Fruit fly (Drosophila melanogaster) whole organism, embryonic: ENCODE data around the gene alpha-Est3.
A peak's percentile ranks its signal among the peaks of the same experiment; 100 is the strongest.

Source experiments
- Ada2b ChIP-seq: fragments of 200-800 bp; sonication (Bioruptor generic); IDR thresholded peaks from 2 replicates; pipeline ENCODE4 v1.3.6; 2022; ENCODE audit warnings: missing biosample characterization, missing genetic modification characterization
- Adf1 ChIP-seq: fragments of 200-800 bp; sonication (Bioruptor generic); IDR thresholded peaks from 2 replicates; pipeline ENCODE4 v1.3.6; 2022; ENCODE audit warnings: missing biosample characterization, missing genetic modification characterization
- BEAF-32 ChIP-seq: fragments of 200-800 bp; sonication (Bioruptor generic); optimal IDR thresholded peaks from 3 replicates; lab custom pipeline; 2017; ENCODE audit warnings: missing biosample characterization, missing genetic modification characterization, mild to moderate bottlenecking, moderate library complexity, missing genetic modification reagents
- Bteb2 ChIP-seq: fragments of 200-800 bp; sonication (Bioruptor generic); optimal IDR thresholded peaks from 2 replicates; lab custom pipeline; 2016; ENCODE audit warnings: missing biosample characterization, missing genetic modification characterization
- CG1024 ChIP-seq: fragments of 200-800 bp; sonication (Bioruptor generic); IDR thresholded peaks from 2 replicates; pipeline ENCODE4 v1.3.6; 2022; ENCODE audit warnings: missing biosample characterization, missing genetic modification characterization
- CG10366 ChIP-seq: fragments of 200-800 bp; sonication (Bioruptor generic); IDR thresholded peaks from 2 replicates; pipeline ENCODE4 v1.3.6; 2022; ENCODE audit warnings: missing biosample characterization, missing genetic modification characterization
- CG10462 ChIP-seq: fragments of 200-800 bp; sonication (Bioruptor generic); optimal IDR thresholded peaks from 2 replicates; lab custom pipeline; 2016; ENCODE audit warnings: missing biosample characterization, missing genetic modification characterization
- CG11093 ChIP-seq: fragments of 200-800 bp; sonication (Bioruptor generic); IDR thresholded peaks from 3 replicates; pipeline ENCODE4 v1.3.6; 2022; ENCODE audit warnings: missing biosample characterization, missing genetic modification characterization
- CG12104 ChIP-seq: fragments of 200-800 bp; sonication (Bioruptor generic); optimal IDR thresholded peaks from 3 replicates; lab custom pipeline; 2016; ENCODE audit warnings: missing biosample characterization, missing genetic modification characterization
- CG12155 ChIP-seq: fragments of 200-800 bp; sonication (Bioruptor generic); optimal IDR thresholded peaks from 3 replicates; lab custom pipeline; 2016; ENCODE audit warnings: missing biosample characterization, missing genetic modification characterization
- CG13424 ChIP-seq: fragments of 200-800 bp; sonication (Bioruptor generic); optimal IDR thresholded peaks from 2 replicates; lab custom pipeline; 2019; ENCODE audit warnings: missing biosample characterization, mild to moderate bottlenecking, missing genetic modification characterization, moderate library complexity
- CG13894 ChIP-seq: fragments of 200-800 bp; sonication (Bioruptor generic); optimal IDR thresholded peaks from 3 replicates; lab custom pipeline; 2018; ENCODE audit warnings: missing biosample characterization, mild to moderate bottlenecking, missing genetic modification characterization, moderate library complexity
- CG15269 ChIP-seq: fragments of 200-800 bp; sonication (Bioruptor generic); optimal IDR thresholded peaks from 2 replicates; lab custom pipeline; 2018; ENCODE audit warnings: missing biosample characterization, mild to moderate bottlenecking, missing genetic modification characterization, moderate library complexity
- CG15601 ChIP-seq: fragments of 200-800 bp; sonication (Bioruptor generic); optimal IDR thresholded peaks from 3 replicates; lab custom pipeline; 2019; ENCODE audit warnings: missing biosample characterization, mild to moderate bottlenecking, missing genetic modification characterization, moderate library complexity
- CG18262 ChIP-seq: fragments of 200-800 bp; optimal IDR thresholded peaks from 3 replicates; lab custom pipeline; 2019; ENCODE audit warnings: missing biosample characterization, mild to moderate bottlenecking, missing genetic modification characterization, moderate library complexity
- CG2116 ChIP-seq: fragments of 200-800 bp; sonication (Bioruptor generic); optimal IDR thresholded peaks from 3 replicates; lab custom pipeline; 2018; ENCODE audit warnings: missing biosample characterization, mild to moderate bottlenecking, missing genetic modification characterization
- CG2889 ChIP-seq: fragments of 200-800 bp; sonication (Bioruptor generic); IDR thresholded peaks from 3 replicates; pipeline ENCODE4 v1.3.6; 2022; ENCODE audit warnings: missing biosample characterization, missing genetic modification characterization
- CG32767 ChIP-seq: fragments of 200-800 bp; sonication (Bioruptor generic); IDR thresholded peaks from 2 replicates; pipeline ENCODE4 v1.3.6; 2022; ENCODE audit warnings: missing biosample characterization, missing genetic modification characterization
- CG3847 ChIP-seq: fragments of 200-800 bp; sonication (Bioruptor generic); IDR thresholded peaks from 2 replicates; pipeline ENCODE4 v1.3.6; 2022; ENCODE audit warnings: missing biosample characterization, missing genetic modification characterization
- CG6272 ChIP-seq: fragments of 200-800 bp; sonication (Bioruptor generic); IDR thresholded peaks from 2 replicates; pipeline ENCODE4 v1.3.6; 2022; ENCODE audit warnings: missing biosample characterization, missing genetic modification characterization
- CG7839 ChIP-seq: fragments of 200-800 bp; sonication (Bioruptor generic); optimal IDR thresholded peaks from 3 replicates; lab custom pipeline; 2018; ENCODE audit warnings: missing biosample characterization, mild to moderate bottlenecking, missing genetic modification characterization, moderate library complexity
- CG9817 ChIP-seq: fragments of 200-800 bp; sonication (Bioruptor generic); optimal IDR thresholded peaks from 2 replicates; lab custom pipeline; 2018; ENCODE audit warnings: missing biosample characterization, mild to moderate bottlenecking, missing genetic modification characterization, moderate library complexity
- Fer3 ChIP-seq: fragments of 200-800 bp; sonication (Bioruptor generic); optimal IDR thresholded peaks from 2 replicates; lab custom pipeline; 2018; ENCODE audit warnings: missing biosample characterization, mild to moderate bottlenecking, missing genetic modification characterization, moderate library complexity
- Gsc ChIP-seq: fragments of 200-800 bp; sonication (Bioruptor generic); IDR thresholded peaks from 2 replicates; pipeline ENCODE4 v1.3.6; 2022; ENCODE audit warnings: missing biosample characterization, missing genetic modification characterization
- Hand ChIP-seq: fragments of 200-800 bp; sonication (Bioruptor generic); optimal IDR thresholded peaks from 2 replicates; lab custom pipeline; 2017; ENCODE audit warnings: mild to moderate bottlenecking, missing biosample characterization, missing genetic modification reagents, missing genetic modification characterization
- Hr3 ChIP-seq: fragments of 200-800 bp; sonication (Bioruptor generic); optimal IDR thresholded peaks from 3 replicates; lab custom pipeline; 2016; ENCODE audit warnings: missing biosample characterization, missing genetic modification characterization
- Hr51 ChIP-seq, 2 experiments: fragments of 200-800 bp; sonication (Bioruptor generic); optimal IDR thresholded peaks; 2 replicates in 1 of 2; 3 replicates in 1 of 2; lab custom pipeline; 2016 to 2018; ENCODE audit warnings: missing biosample characterization in 2 of 2, missing genetic modification characterization in 2 of 2, mild to moderate bottlenecking in 1 of 2, moderate library complexity in 1 of 2
- Kr ChIP-seq: fragments of 200-800 bp; sonication (Bioruptor generic); optimal IDR thresholded peaks from 2 replicates; lab custom pipeline; 2017; ENCODE audit warnings: missing biosample characterization, mild to moderate bottlenecking, missing genetic modification characterization
- Lim3 ChIP-seq: fragments of 200-800 bp; sonication (Bioruptor generic); IDR thresholded peaks from 2 replicates; pipeline ENCODE4 v1.3.6; 2022; ENCODE audit warnings: missing biosample characterization, missing genetic modification characterization
- Nf-YA ChIP-seq: fragments of 200-800 bp; sonication (Bioruptor generic); IDR thresholded peaks from 2 replicates; pipeline ENCODE4 v1.3.6; 2022; ENCODE audit warnings: missing biosample characterization, missing genetic modification characterization
- Oli ChIP-seq: fragments of 200-800 bp; sonication (Bioruptor generic); optimal IDR thresholded peaks from 2 replicates; lab custom pipeline; 2018; ENCODE audit warnings: missing biosample characterization, mild to moderate bottlenecking, missing genetic modification characterization, moderate library complexity
- Sry-δ ChIP-seq: fragments of 200-800 bp; sonication (Bioruptor generic); optimal IDR thresholded peaks from 2 replicates; lab custom pipeline; 2016; ENCODE audit warnings: missing biosample characterization, missing genetic modification characterization
- Stat92E ChIP-seq, 3 experiments: fragments of >200 bp in 2 of 3; fragments of 200-800 bp in 1 of 3; sonication (Bioruptor generic) in 1 of 3; optimal IDR thresholded peaks; 2 replicates each; lab custom pipeline; 2017 to 2019; ENCODE audit warnings: missing biosample characterization in 3 of 3, missing genetic modification characterization in 3 of 3, mild to moderate bottlenecking in 1 of 3, moderate library complexity in 1 of 3
- al ChIP-seq: fragments of 200-800 bp; sonication (Bioruptor generic); IDR thresholded peaks from 2 replicates; pipeline ENCODE4 v1.3.6; 2022; ENCODE audit warnings: missing biosample characterization, missing genetic modification characterization
- caup ChIP-seq: fragments of 200-800 bp; sonication (Bioruptor generic); optimal IDR thresholded peaks from 3 replicates; lab custom pipeline; 2017; ENCODE audit warnings: missing biosample characterization, mild to moderate bottlenecking, missing genetic modification characterization, moderate library complexity; ENCODE audit not compliant: severe bottlenecking
- dan ChIP-seq: fragments of 200-800 bp; sonication (Bioruptor generic); IDR thresholded peaks from 2 replicates; pipeline ENCODE4 v1.3.6; 2022; ENCODE audit warnings: missing biosample characterization, missing genetic modification characterization
- dmrt11E ChIP-seq: fragments of 200-800 bp; sonication (Bioruptor generic); optimal IDR thresholded peaks from 3 replicates; lab custom pipeline; 2018; ENCODE audit warnings: missing biosample characterization, mild to moderate bottlenecking, missing genetic modification characterization, moderate library complexity
- dmrt99B ChIP-seq: fragments of 200-800 bp; sonication (Bioruptor generic); optimal IDR thresholded peaks from 2 replicates; lab custom pipeline; 2018; ENCODE audit warnings: missing biosample characterization, mild to moderate bottlenecking, missing genetic modification characterization, moderate library complexity
- dysf ChIP-seq: fragments of 200-800 bp; sonication (Bioruptor generic); IDR thresholded peaks from 3 replicates; pipeline ENCODE4 v1.3.6; 2022; ENCODE audit warnings: missing biosample characterization, missing genetic modification characterization
- emc ChIP-seq: fragments of 200-800 bp; sonication (Bioruptor generic); optimal IDR thresholded peaks from 2 replicates; lab custom pipeline; 2016; ENCODE audit warnings: missing biosample characterization, missing genetic modification characterization
- esg ChIP-seq: fragments of 200-800 bp; sonication (Bioruptor generic); conservative IDR thresholded peaks from 2 replicates; pipeline ENCODE4 v1.3.6; 2022; ENCODE audit warnings: missing biosample characterization, missing genetic modification characterization
- fd3F ChIP-seq: fragments of 200-800 bp; sonication (Bioruptor generic); optimal IDR thresholded peaks from 2 replicates; lab custom pipeline; 2018; ENCODE audit warnings: missing biosample characterization, mild to moderate bottlenecking, missing genetic modification characterization, moderate library complexity
- gfzf ChIP-seq: fragments of 200-800 bp; sonication (Bioruptor generic); optimal IDR thresholded peaks from 2 replicates; lab custom pipeline; 2016; ENCODE audit warnings: missing biosample characterization, mild to moderate bottlenecking, missing genetic modification characterization, moderate library complexity
- gt ChIP-seq: fragments of 200-800 bp; sonication (Bioruptor generic); IDR thresholded peaks from 2 replicates; pipeline ENCODE4 v1.3.6; 2022; ENCODE audit warnings: missing biosample characterization, missing genetic modification characterization
- ind ChIP-seq: fragments of 200-800 bp; sonication (Bioruptor generic); optimal IDR thresholded peaks from 3 replicates; lab custom pipeline; 2016; ENCODE audit warnings: missing biosample characterization, missing genetic modification characterization
- pan ChIP-seq, 4 experiments: fragments of >200 bp in 3 of 4; fragments of 200-800 bp in 1 of 4; sonication (Bioruptor generic) in 1 of 4; optimal IDR thresholded peaks in 3 of 4; IDR thresholded peaks in 1 of 4; 2 replicates each; pipeline versions ENCODE4 v1.3.6 to Lab custom; 2017 to 2022; ENCODE audit warnings: missing biosample characterization in 2 of 4, missing genetic modification characterization in 2 of 4, mixed read lengths in 1 of 4
- ranshi ChIP-seq: fragments of 200-800 bp; sonication (Bioruptor generic); IDR thresholded peaks from 2 replicates; pipeline ENCODE4 v1.3.6; 2022; ENCODE audit warnings: missing biosample characterization, missing genetic modification characterization
- stc ChIP-seq: fragments of 200-800 bp; sonication (Bioruptor generic); IDR thresholded peaks from 2 replicates; pipeline ENCODE4 v1.3.6; 2022; ENCODE audit warnings: missing biosample characterization, missing genetic modification characterization
- wek ChIP-seq: fragments of 200-800 bp; sonication (Bioruptor generic); optimal IDR thresholded peaks from 3 replicates; lab custom pipeline; 2018; ENCODE audit warnings: missing biosample characterization, mild to moderate bottlenecking, missing genetic modification characterization, moderate library complexity

Gene alpha-Est3

DNA sequence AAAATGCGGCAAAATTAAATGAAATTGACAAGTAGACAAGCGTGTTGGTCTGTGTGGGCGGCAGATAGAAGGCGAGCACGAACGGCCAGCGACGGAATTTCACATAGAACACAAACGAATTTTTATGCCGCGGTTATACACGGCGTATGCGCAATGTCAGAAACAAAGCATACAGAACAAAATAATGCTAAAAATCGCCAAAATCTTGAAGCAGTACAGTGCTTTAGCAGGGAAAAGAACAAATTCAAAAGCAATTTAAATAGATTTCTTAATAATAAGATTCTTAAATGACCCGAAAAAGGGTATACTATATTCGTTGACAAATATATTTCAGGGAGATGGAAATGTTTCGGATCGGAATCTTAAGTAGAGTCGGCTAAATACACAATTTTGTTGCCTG, 40.9 kb downstream of the alpha-Est3 start (continued):
- no peak for TF ChIP-seq CG15601
- TF ChIP-seq caup (GFP tag; lab: Kevin White, UChicago), result no peak
- no peak for TF ChIP-seq dan (GFP tag; lab: Robert Waterston, UW)
- TF ChIP-seq Oli, result peak; percentile 22
- TF ChIP-seq al (GFP tag; lab: Robert Waterston, UW), result peak; percentile 44; the same call in 1 of the 2 replicates
- no peak for TF ChIP-seq stc (GFP tag; lab: Robert Waterston, UW)
- peak; percentile 14 for TF ChIP-seq CG13424 (tag; lab: Kevin White, UChicago)
- peak; percentile 9 for TF ChIP-seq Fer3
- no peak for TF ChIP-seq Lim3 (GFP tag; lab: Robert Waterston, UW)
- TF ChIP-seq CG13894, result peak; percentile 40
- TF ChIP-seq dmrt99B (tag; lab: Kevin White, UChicago), result peak; percentile 15
- peak; percentile 43; the same call in 1 of the 2 replicates for TF ChIP-seq Ada2b (GFP tag; lab: Robert Waterston, UW)
- no peak for TF ChIP-seq gt (GFP tag; lab: Robert Waterston, UW)
- peak; percentile 15 for TF ChIP-seq CG9817 (tag; lab: Kevin White, UChicago)
- no peak for TF ChIP-seq Sry-δ
- TF ChIP-seq CG18262, result no peak
- no peak for TF ChIP-seq pan (optimal IDR thresholded peaks at IDR 0.05; lab: Kevin White, UChicago)
- peak in 1 of 2 experiments; percentile 32 for TF ChIP-seq pan (GFP tag; optimal IDR thresholded peaks at IDR 0.05 in 1 of 2, IDR thresholded peaks at IDR 0.05 in 1 of 2)
- 0 out of 2 replicates have a peak, but pooled peaks have one; percentile 20 for TF ChIP-seq esg (GFP tag; lab: Robert Waterston, UW)
- TF ChIP-seq wek (GFP tag; lab: Kevin White, UChicago), result no peak
- peak; percentile 36 for TF ChIP-seq ind (GFP tag; lab: Kevin White, UChicago)
- TF ChIP-seq CG32767, result 0 out of 2 replicates have a peak, but pooled peaks have one; percentile 40
- 0 out of 2 replicates have a peak, but pooled peaks have one; percentile 14 for TF ChIP-seq ranshi (GFP tag; lab: Robert Waterston, UW)
- TF ChIP-seq CG12104 (GFP tag; lab: Kevin White, UChicago), result no peak
- no peak for TF ChIP-seq Gsc (GFP tag; lab: Robert Waterston, UW)
- peak; percentile 18; the same call in 1 of the 2 replicates for TF ChIP-seq Adf1 (GFP tag; lab: Robert Waterston, UW)
- peak; percentile 37 for TF ChIP-seq fd3F (GFP tag; lab: Kevin White, UChicago)
- TF ChIP-seq CG7839, result peak; percentile 49
- TF ChIP-seq dmrt11E (tag; lab: Kevin White, UChicago), result no peak
- TF ChIP-seq CG11093, result no peak
- TF ChIP-seq CG2116 (GFP tag; lab: Kevin White, UChicago), result no peak
- no peak for TF ChIP-seq BEAF-32 (GFP tag; lab: Kevin White, UChicago)
- TF ChIP-seq CG6272, result 0 out of 2 replicates have a peak, but pooled peaks have one; percentile 12
- TF ChIP-seq CG1024, result no peak
- no peak for TF ChIP-seq gfzf (GFP tag; lab: Kevin White, UChicago)
- no peak for TF ChIP-seq emc (GFP tag; lab: Kevin White, UChicago)
- peak; percentile 51 for TF ChIP-seq CG10366 (GFP tag; lab: Robert Waterston, UW)
- TF ChIP-seq Bteb2 (GFP tag; lab: Kevin White, UChicago), result peak; percentile 22
- no peak for TF ChIP-seq CG10462
- TF ChIP-seq dysf (GFP tag; lab: Robert Waterston, UW), result peak; percentile 30; the same call in 1 of the 3 replicates
- TF ChIP-seq CG2889 (GFP tag; lab: Robert Waterston, UW), result 0 out of 3 replicates have a peak, but pooled peaks have one; percentile 44
- peak; percentile 44 for TF ChIP-seq CG3847 (GFP tag; lab: Robert Waterston, UW)
- TF ChIP-seq Kr (GFP tag; lab: Kevin White, UChicago), result no peak
- TF ChIP-seq Nf-YA, result 0 out of 2 replicates have a peak, but pooled peaks have one; percentile 9
- TF ChIP-seq Hr51 (GFP tag; optimal IDR thresholded peaks at IDR 0.05; lab: Kevin White, UChicago), result peak in 1 of 2 experiments; percentile 54
- TF ChIP-seq Stat92E (GFP tag; optimal IDR thresholded peaks at IDR 0.05; lab: Kevin White, UChicago), result no peak
- no peak for TF ChIP-seq Hand (GFP tag; lab: Kevin White, UChicago)
- TF ChIP-seq CG12155 (GFP tag; lab: Kevin White, UChicago), result peak; percentile 42
- TF ChIP-seq Hr3 (GFP tag; lab: Kevin White, UChicago), result no peak
- peak; percentile 27 for TF ChIP-seq CG15269 (tag; lab: Kevin White, UChicago)
